Worm (Caenorhabditis elegans): ENCODE data around the gene C33F10.14.

DNA sequence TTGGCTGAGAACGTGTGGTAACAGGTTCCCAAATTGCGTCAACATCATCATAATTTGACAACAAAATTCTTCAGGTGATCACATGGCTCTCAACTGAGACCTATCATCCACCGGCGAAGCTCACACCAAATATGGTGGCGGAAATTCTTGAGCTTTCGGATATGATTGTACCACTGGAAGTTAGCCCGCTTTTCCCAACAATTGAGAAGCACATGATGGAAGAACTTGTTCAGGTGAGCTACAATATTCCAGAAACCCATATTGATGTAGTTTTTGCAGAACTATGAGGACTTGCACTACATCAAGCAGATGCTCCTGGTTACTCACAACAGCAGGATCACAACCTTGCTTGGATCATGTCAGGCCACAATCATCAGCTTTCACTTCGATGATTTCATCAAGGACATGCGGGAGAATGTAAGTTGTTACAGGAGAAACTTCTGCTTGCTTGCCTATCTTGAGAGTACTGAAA lies 44.9 kb upstream of the C33F10.14 start, which contains the start of gene F41C3.1:
- TF ChIP-seq F22D6.2 (tag; optimal IDR thresholded peaks at IDR 0.05) (no peak), nhr-80 (tag; optimal IDR thresholded peaks at IDR 0.05) (no peak), akir-1 (GFP tag; optimal IDR thresholded peaks at IDR 0.05) (no peak), lsl-1 (GFP tag; optimal IDR thresholded peaks at IDR 0.05) (no peak), rec-8 (tag; optimal IDR thresholded peaks at IDR 0.05) (no peak), unc-62 (GFP tag; optimal IDR thresholded peaks at IDR 0.05) (no peak), Y56A3A.18 (GFP tag; IDR thresholded peaks at IDR 0.05) (no peak), zfh-2 (GFP tag; conservative IDR thresholded peaks at IDR 0.05) (no peak), ztf-3 (GFP tag; optimal IDR thresholded peaks at IDR 0.05) (no peak), sptf-2 (GFP tag; optimal IDR thresholded peaks at IDR 0.05) (no peak), F23B12.7 (tag; optimal IDR thresholded peaks at IDR 0.05; ENCODE audit: insufficient read depth) (no peak), bed-1 (GFP tag; IDR thresholded peaks at IDR 0.05) (no peak)

Measured in whole organism, young adult.